Fruit fly (Drosophila melanogaster) whole organism, embryonic: ENCODE results near the gene CG12766.
A peak's percentile ranks its signal among the peaks of the same experiment; 100 is the strongest.

Experiments
- Bgb ChIP-seq: fragments of 200-800 bp; sonication (Bioruptor generic); IDR thresholded peaks from 2 replicates; pipeline ENCODE4 v1.3.6; 2022; ENCODE audit warnings: missing biosample characterization, missing genetic modification characterization; ENCODE audit not compliant: partially characterized antibody
- BtbVII ChIP-seq: fragments of 200-800 bp; sonication (Bioruptor generic); optimal IDR thresholded peaks from 3 replicates; lab custom pipeline; 2017; ENCODE audit warnings: missing biosample characterization, mild to moderate bottlenecking, missing genetic modification characterization
- CG11085 ChIP-seq: fragments of 200-800 bp; sonication (Bioruptor generic); IDR thresholded peaks from 2 replicates; pipeline ENCODE4 v1.3.6; 2022; ENCODE audit warnings: missing biosample characterization, missing genetic modification characterization
- CG11695 ChIP-seq: fragments of 200-800 bp; sonication (Bioruptor generic); IDR thresholded peaks from 3 replicates; pipeline ENCODE4 v1.3.6; 2022; ENCODE audit warnings: missing biosample characterization, missing genetic modification characterization
- CG12299 ChIP-seq: fragments of 200-800 bp; sonication (Bioruptor generic); optimal IDR thresholded peaks from 2 replicates; lab custom pipeline; 2018; ENCODE audit warnings: missing biosample characterization, mild to moderate bottlenecking, missing genetic modification characterization
- CG13894 ChIP-seq: fragments of 200-800 bp; sonication (Bioruptor generic); optimal IDR thresholded peaks from 3 replicates; lab custom pipeline; 2018; ENCODE audit warnings: missing biosample characterization, mild to moderate bottlenecking, missing genetic modification characterization, moderate library complexity
- CG15269 ChIP-seq: fragments of 200-800 bp; sonication (Bioruptor generic); optimal IDR thresholded peaks from 2 replicates; lab custom pipeline; 2018; ENCODE audit warnings: missing biosample characterization, mild to moderate bottlenecking, missing genetic modification characterization, moderate library complexity
- CG17385 ChIP-seq: fragments of 200-800 bp; sonication (Bioruptor generic); optimal IDR thresholded peaks from 3 replicates; lab custom pipeline; 2018; ENCODE audit warnings: missing biosample characterization, mild to moderate bottlenecking, missing genetic modification characterization
- CG17912 ChIP-seq: fragments of 200-800 bp; sonication (Bioruptor generic); optimal IDR thresholded peaks from 2 replicates; lab custom pipeline; 2018; ENCODE audit warnings: missing biosample characterization, mild to moderate bottlenecking, missing genetic modification characterization
- CG2129 ChIP-seq: fragments of 200-800 bp; sonication (Bioruptor generic); IDR thresholded peaks from 2 replicates; pipeline ENCODE4 v1.3.6; 2022; ENCODE audit warnings: missing biosample characterization, missing genetic modification characterization; ENCODE audit not compliant: partially characterized antibody
- CG2678 ChIP-seq: fragments of 200-800 bp; sonication (Bioruptor generic); optimal IDR thresholded peaks from 3 replicates; lab custom pipeline; 2019; ENCODE audit warnings: missing biosample characterization, mild to moderate bottlenecking, missing genetic modification characterization, moderate library complexity
- CG3281 ChIP-seq: fragments of 200-800 bp; sonication (Bioruptor generic); optimal IDR thresholded peaks from 3 replicates; lab custom pipeline; 2017; ENCODE audit warnings: missing biosample characterization, mild to moderate bottlenecking, missing genetic modification characterization
- CG3726 ChIP-seq: fragments of 200-800 bp; sonication (Bioruptor generic); IDR thresholded peaks from 3 replicates; pipeline ENCODE4, ENCODE4 v1.3.6; 2022; ENCODE audit warnings: missing biosample characterization, missing genetic modification characterization
- CG4328 ChIP-seq: fragments of 200-800 bp; sonication (Bioruptor generic); optimal IDR thresholded peaks from 3 replicates; lab custom pipeline; 2017; ENCODE audit warnings: missing biosample characterization, missing genetic modification reagents, missing genetic modification characterization
- CG4854 ChIP-seq: fragments of 200-800 bp; sonication (Bioruptor generic); optimal IDR thresholded peaks from 2 replicates; lab custom pipeline; 2016; ENCODE audit warnings: missing biosample characterization, missing genetic modification characterization, inconsistent platforms
- CG5953 ChIP-seq: fragments of 200-800 bp; sonication (Bioruptor generic); IDR thresholded peaks from 2 replicates; pipeline ENCODE4 v1.3.6; 2022; ENCODE audit warnings: missing biosample characterization, missing genetic modification characterization
- CG8290 ChIP-seq, 3 experiments: fragments of 200-800 bp; sonication (Bioruptor generic); optimal IDR thresholded peaks; 2 replicates each; lab custom pipeline; 2016 to 2019; ENCODE audit warnings: missing biosample characterization in 3 of 3, missing genetic modification characterization in 3 of 3, mild to moderate bottlenecking in 2 of 3, moderate library complexity in 1 of 3
- CG8944 ChIP-seq: fragments of 200-800 bp; sonication (Bioruptor generic); optimal IDR thresholded peaks from 3 replicates; lab custom pipeline; 2016; ENCODE audit warnings: missing biosample characterization, missing genetic modification characterization
- CTCF ChIP-seq: fragments of 200-800 bp; sonication (Bioruptor generic); optimal IDR thresholded peaks from 2 replicates; lab custom pipeline; 2017; ENCODE audit warnings: missing biosample characterization, mild to moderate bottlenecking, missing genetic modification characterization, moderate library complexity
- Dad ChIP-seq: fragments of 200-800 bp; sonication (Bioruptor generic); optimal IDR thresholded peaks from 3 replicates; lab custom pipeline; 2016; ENCODE audit warnings: missing biosample characterization, missing genetic modification characterization
- Dbx ChIP-seq: fragments of 200-800 bp; sonication (Bioruptor generic); IDR thresholded peaks from 3 replicates; pipeline ENCODE4 v1.3.6; 2022; ENCODE audit warnings: missing biosample characterization, missing genetic modification characterization
- Dp ChIP-seq: fragments of 200-800 bp; sonication (Bioruptor generic); optimal IDR thresholded peaks from 2 replicates; lab custom pipeline; 2018; ENCODE audit warnings: missing biosample characterization, mild to moderate bottlenecking, missing genetic modification characterization, moderate library complexity
- ERR ChIP-seq: fragments of 200-800 bp; sonication (Bioruptor generic); optimal IDR thresholded peaks from 2 replicates; lab custom pipeline; 2016; ENCODE audit warnings: missing biosample characterization, missing genetic modification characterization
- Elba2 ChIP-seq: fragments of 200-800 bp; sonication (Bioruptor generic); optimal IDR thresholded peaks from 3 replicates; lab custom pipeline; 2016; ENCODE audit warnings: missing biosample characterization, missing genetic modification characterization
- Fer1 ChIP-seq: fragments of 200-800 bp; sonication (Bioruptor generic); optimal IDR thresholded peaks from 2 replicates; lab custom pipeline; 2017; ENCODE audit warnings: missing biosample characterization, mild to moderate bottlenecking, missing genetic modification characterization
- GATAe ChIP-seq: fragments of 200-800 bp; sonication (Bioruptor generic); conservative IDR thresholded peaks from 2 replicates; pipeline ENCODE4 v1.3.6; 2022; ENCODE audit warnings: missing biosample characterization, missing genetic modification characterization
- HmgZ ChIP-seq: fragments of 200-800 bp; sonication (Bioruptor generic); optimal IDR thresholded peaks from 2 replicates; lab custom pipeline; 2018; ENCODE audit warnings: missing biosample characterization, mild to moderate bottlenecking, missing genetic modification characterization
- Hmx ChIP-seq: fragments of 200-800 bp; sonication (Bioruptor generic); optimal IDR thresholded peaks from 2 replicates; lab custom pipeline; 2016; ENCODE audit warnings: missing biosample characterization, missing genetic modification characterization
- Hsf ChIP-seq: fragments of 200-800 bp; sonication (Bioruptor generic); optimal IDR thresholded peaks from 3 replicates; lab custom pipeline; 2016; ENCODE audit warnings: missing biosample characterization, missing genetic modification characterization
- Jarid2 ChIP-seq: fragments of 200-800 bp; sonication (Bioruptor generic); optimal IDR thresholded peaks from 3 replicates; lab custom pipeline; 2017; ENCODE audit warnings: mild to moderate bottlenecking, missing biosample characterization, missing genetic modification reagents, missing genetic modification characterization
- Med ChIP-seq: fragments of 200-800 bp; sonication (Bioruptor generic); peaks from one replicate; lab custom pipeline; 2016; ENCODE audit warnings: missing biosample characterization, missing genetic modification characterization, mild to moderate bottlenecking, inconsistent platforms, moderate library complexity
- Pdp1 ChIP-seq, 2 experiments: fragments of 200-800 bp; sonication (Bioruptor generic); optimal IDR thresholded peaks; 3 replicates each; lab custom pipeline; 2016; ENCODE audit warnings: missing biosample characterization in 2 of 2, missing genetic modification characterization in 2 of 2, mild to moderate bottlenecking in 1 of 2, moderate library complexity in 1 of 2
- Xbp1 ChIP-seq: fragments of 200-800 bp; sonication (Bioruptor generic); optimal IDR thresholded peaks from 3 replicates; lab custom pipeline; 2016; ENCODE audit warnings: missing biosample characterization, mild to moderate bottlenecking, missing genetic modification characterization
- amos ChIP-seq: fragments of 200-800 bp; sonication (Bioruptor generic); IDR thresholded peaks from 2 replicates; pipeline ENCODE4 v1.3.6; 2022; ENCODE audit warnings: missing biosample characterization, missing genetic modification characterization; ENCODE audit not compliant: partially characterized antibody
- ase ChIP-seq: fragments of 200-800 bp; sonication (Bioruptor generic); IDR thresholded peaks from 3 replicates; pipeline ENCODE4 v1.3.6; 2022; ENCODE audit warnings: missing biosample characterization, missing genetic modification characterization
- bowl ChIP-seq: fragments of 200-800 bp; sonication (Bioruptor generic); IDR thresholded peaks from 2 replicates; pipeline ENCODE4 v1.3.6; 2022; ENCODE audit warnings: missing biosample characterization, missing genetic modification characterization
- cas ChIP-seq: fragments of 200-800 bp; sonication (Bioruptor generic); IDR thresholded peaks from 2 replicates; pipeline ENCODE4 v1.3.6; 2022; ENCODE audit warnings: missing biosample characterization, missing genetic modification characterization
- caup ChIP-seq: fragments of 200-800 bp; sonication (Bioruptor generic); optimal IDR thresholded peaks from 3 replicates; lab custom pipeline; 2017; ENCODE audit warnings: missing biosample characterization, mild to moderate bottlenecking, missing genetic modification characterization, moderate library complexity; ENCODE audit not compliant: severe bottlenecking
- grau ChIP-seq: fragments of 200-800 bp; optimal IDR thresholded peaks from 3 replicates; lab custom pipeline; 2019; ENCODE audit warnings: missing biosample characterization, mild to moderate bottlenecking, missing genetic modification characterization, moderate library complexity
- hbn ChIP-seq: fragments of 200-800 bp; sonication (Bioruptor generic); IDR thresholded peaks from 2 replicates; pipeline ENCODE4 v1.3.6; 2022; ENCODE audit warnings: missing biosample characterization, missing genetic modification characterization; ENCODE audit not compliant: partially characterized antibody
- hkb ChIP-seq, 2 experiments: fragments of 200-800 bp in 1 of 2; fragments of >200 bp in 1 of 2; sonication (Bioruptor generic) in 1 of 2; IDR thresholded peaks in 1 of 2; optimal IDR thresholded peaks in 1 of 2; 2 replicates each; pipeline versions ENCODE4 v1.3.6 to Lab custom; 2017 to 2022; ENCODE audit warnings: missing biosample characterization in 1 of 2, missing genetic modification characterization in 1 of 2
- inv ChIP-seq: fragments of 200-800 bp; sonication (Bioruptor generic); IDR thresholded peaks from 2 replicates; pipeline ENCODE4 v1.3.6; 2022; ENCODE audit warnings: missing biosample characterization, missing genetic modification characterization; ENCODE audit not compliant: partially characterized antibody
- lbe ChIP-seq: fragments of 200-800 bp; sonication (Bioruptor generic); optimal IDR thresholded peaks from 2 replicates; lab custom pipeline; 2016; ENCODE audit warnings: missing biosample characterization, mild to moderate bottlenecking, missing genetic modification characterization
- mirr ChIP-seq: fragments of 200-800 bp; sonication (Bioruptor generic); optimal IDR thresholded peaks from 3 replicates; lab custom pipeline; 2018; ENCODE audit warnings: missing biosample characterization, mild to moderate bottlenecking, missing genetic modification characterization
- nerfin-1 ChIP-seq: fragments of 200-800 bp; sonication (Bioruptor generic); optimal IDR thresholded peaks from 3 replicates; lab custom pipeline; 2019; ENCODE audit warnings: missing biosample characterization, mild to moderate bottlenecking, missing genetic modification characterization, moderate library complexity
- slbo ChIP-seq: fragments of 200-800 bp; sonication (Bioruptor generic); IDR thresholded peaks from 2 replicates; pipeline ENCODE4 v1.3.6; 2022; ENCODE audit warnings: missing biosample characterization, missing genetic modification characterization
- sug ChIP-seq: fragments of 200-800 bp; optimal IDR thresholded peaks from 2 replicates; lab custom pipeline; 2019; ENCODE audit warnings: missing biosample characterization, mild to moderate bottlenecking, missing genetic modification characterization, moderate library complexity
- tio ChIP-seq: fragments of 200-800 bp; sonication (Bioruptor generic); optimal IDR thresholded peaks from 2 replicates; lab custom pipeline; 2017; ENCODE audit warnings: missing biosample characterization, missing genetic modification characterization, inconsistent platforms

Gene CG12766

DNA sequence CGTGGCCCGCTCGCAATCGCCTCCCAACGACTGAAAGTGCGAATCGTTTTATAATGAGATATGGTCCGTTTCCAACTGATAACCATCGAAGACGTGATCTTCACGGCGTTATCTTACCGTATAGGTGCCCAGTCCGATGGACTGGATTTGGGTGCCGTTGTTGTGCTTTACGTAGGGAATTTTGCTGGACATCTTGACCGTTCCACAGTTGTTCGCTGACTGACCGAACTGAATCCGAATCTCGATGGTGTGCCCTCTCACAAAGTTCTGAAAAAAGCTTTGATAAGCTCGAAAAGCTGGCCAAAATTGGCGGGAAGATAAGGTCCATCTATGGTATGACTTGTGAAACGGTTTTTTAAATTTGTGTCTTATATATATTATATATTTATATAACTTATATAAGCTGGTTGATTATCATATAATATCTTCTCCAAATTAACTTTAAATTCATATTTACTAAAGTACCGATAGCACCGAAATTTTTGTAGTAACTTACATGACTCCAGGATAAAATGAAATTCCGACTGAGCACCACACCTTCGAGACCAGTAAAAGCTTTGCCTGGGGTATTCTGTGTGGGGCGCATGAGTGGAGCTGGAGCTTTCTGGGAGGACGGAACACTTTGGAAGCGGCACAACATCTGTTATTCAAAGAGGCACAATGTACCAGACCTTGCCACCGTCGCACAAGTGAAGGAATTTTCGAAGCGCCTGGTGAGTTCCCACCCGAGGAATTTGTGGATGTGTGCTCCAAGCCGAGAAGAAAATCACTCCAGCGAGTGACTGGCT is 2.5 kb upstream of the CG12766 start, which contains the start of the genes CG10863 and CG14982 (continued):
- TF ChIP-seq BtbVII (peak; percentile 26), CG12299 (tag; lab: Kevin White, UChicago) (no peak), Xbp1 (GFP tag; lab: Kevin White, UChicago) (no peak), Hsf (no peak), CG4854 (no peak), bowl (GFP tag; lab: Robert Waterston, UW) (no peak), hbn (no peak), CG4328 (GFP tag; lab: Kevin White, UChicago) (no peak), Dad (GFP tag; lab: Kevin White, UChicago) (no peak), cas (GFP tag; lab: Robert Waterston, UW) (no peak), CG3281 (peak; percentile 1), CG8944 (GFP tag; lab: Kevin White, UChicago) (no peak), CG3726 (GFP tag; lab: Robert Waterston, UW) (0 out of 3 replicates have a peak, but pooled peaks have one; percentile 9), Elba2 (GFP tag; lab: Kevin White, UChicago) (no peak), Dp (GFP tag; lab: Kevin White, UChicago) (peak; percentile 67), CG2678 (peak; percentile 11), slbo (GFP tag; lab: Robert Waterston, UW) (peak; percentile 31; the same call in 1 of the 2 replicates), tio (GFP tag; lab: Kevin White, UChicago) (no peak), CG5953 (GFP tag; lab: Robert Waterston, UW) (no peak), CG15269 (tag; lab: Kevin White, UChicago) (peak; percentile 28), grau (no peak), nerfin-1 (peak; percentile 62), Jarid2 (GFP tag; lab: Kevin White, UChicago) (peak; percentile 78), CG13894 (tag; lab: Kevin White, UChicago) (peak; percentile 0), CG11085 (GFP tag; lab: Robert Waterston, UW) (no peak), ERR (GFP tag; lab: Kevin White, UChicago) (peak; percentile 33), CTCF (peak; percentile 35), Hmx (GFP tag; lab: Kevin White, UChicago) (no peak), lbe (GFP tag; lab: Kevin White, UChicago) (peak; percentile 8), ase (GFP tag; lab: Robert Waterston, UW) (no peak), CG11695 (no peak), CG2129 (GFP tag; lab: Robert Waterston, UW) (no peak), Dbx (peak; percentile 54; the same call in 1 of the 3 replicates), CG17912 (GFP tag; lab: Kevin White, UChicago) (no peak), GATAe (0 out of 2 replicates have a peak, but pooled peaks have one; percentile 14), CG17385 (no peak), Med (GFP tag; lab: Kevin White, UChicago) (peak; percentile 83), caup (GFP tag; lab: Kevin White, UChicago) (peak; percentile 9), HmgZ (peak; percentile 64), CG8290 (GFP tag; optimal IDR thresholded peaks at IDR 0.05; lab: Kevin White, UChicago) (no peak), CG8290 (tag; optimal IDR thresholded peaks at IDR 0.05; lab: Kevin White, UChicago) (peak in 1 of 2 experiments; percentile 66), amos (GFP tag; lab: Robert Waterston, UW) (peak; percentile 29; the same call in 1 of the 2 replicates), Pdp1 (GFP tag; optimal IDR thresholded peaks at IDR 0.05; lab: Kevin White, UChicago) (peak in 1 of 2 experiments; percentile 43), inv (GFP tag; lab: Robert Waterston, UW) (no peak), Fer1 (GFP tag; lab: Kevin White, UChicago) (peak; percentile 29), sug (tag; lab: Kevin White, UChicago) (peak; percentile 71), mirr (GFP tag; lab: Kevin White, UChicago) (peak; percentile 29), hkb (optimal IDR thresholded peaks at IDR 0.05; lab: Kevin White, UChicago) (no peak), hkb (GFP tag; IDR thresholded peaks at IDR 0.05; lab: Robert Waterston, UW) (no peak), Bgb (GFP tag; lab: Robert Waterston, UW) (peak; percentile 50; the same call in 1 of the 2 replicates)
